Worm (Caenorhabditis elegans): ENCODE measurements around the gene Y32H12A.1.

- TF ChIP-seq nhr-237 (tag; optimal IDR thresholded peaks at IDR 0.05) (no peak), pha-4 (tag; optimal IDR thresholded peaks at IDR 0.05) (no peak), unc-39 (tag; optimal IDR thresholded peaks at IDR 0.05) (no peak), ztf-4 (tag; optimal IDR thresholded peaks at IDR 0.05) (no peak), nhr-77 (tag; optimal IDR thresholded peaks at IDR 0.05) (no peak), skn-1 (tag; optimal IDR thresholded peaks at IDR 0.05) (no peak)
Observed at ce11 chrIII:5340530-5340929, 21.5 kb upstream of the Y32H12A.1 start.
